Fruit fly (Drosophila melanogaster): ENCODE results near the gene CG1695.

The CG1695 gene

dm6 chrX:20389633-20390032, 44.1 kb upstream of the CG1695 start (continued):
- no peak for TF ChIP-seq CG1602 (GFP tag; optimal IDR thresholded peaks at IDR 0.05)
- no peak for TF ChIP-seq CG9727 (GFP tag; optimal IDR thresholded peaks at IDR 0.05)
- TF ChIP-seq zen (tag; optimal IDR thresholded peaks at IDR 0.05) = peak; percentile 2
- no peak for TF ChIP-seq CG7839 (tag; optimal IDR thresholded peaks at IDR 0.05)
- no peak for TF ChIP-seq CG11696 (GFP tag; IDR thresholded peaks at IDR 0.05)
- no peak for TF ChIP-seq pb (GFP tag; optimal IDR thresholded peaks at IDR 0.05)
- no peak for TF ChIP-seq CG11723 (GFP tag; optimal IDR thresholded peaks at IDR 0.05)
- no peak for TF ChIP-seq croc (GFP tag; conservative IDR thresholded peaks at IDR 0.05)
- TF ChIP-seq Antp (GFP tag; optimal IDR thresholded peaks at IDR 0.05) = no peak
- no peak for TF ChIP-seq CG9876 (GFP tag; optimal IDR thresholded peaks at IDR 0.05)
- TF ChIP-seq CG2678 (tag; optimal IDR thresholded peaks at IDR 0.05) = no peak
- TF ChIP-seq salm (tag; optimal IDR thresholded peaks at IDR 0.05) = no peak
- no peak for TF ChIP-seq Camta (GFP tag; optimal IDR thresholded peaks at IDR 0.05)
- TF ChIP-seq Poxn (GFP tag; IDR thresholded peaks at IDR 0.05) = no peak
- TF ChIP-seq CG12299 (tag; optimal IDR thresholded peaks at IDR 0.05) = no peak
- TF ChIP-seq Ptx1 (GFP tag; IDR thresholded peaks at IDR 0.05) = no peak
- TF ChIP-seq Kr (GFP tag; optimal IDR thresholded peaks at IDR 0.05) = no peak
- TF ChIP-seq gfzf (GFP tag; optimal IDR thresholded peaks at IDR 0.05) = no peak
- no peak for TF ChIP-seq CG15514 (GFP tag; optimal IDR thresholded peaks at IDR 0.05)
- no peak for TF ChIP-seq tup (GFP tag; optimal IDR thresholded peaks at IDR 0.05)
- no peak for TF ChIP-seq CG14965 (GFP tag; optimal IDR thresholded peaks at IDR 0.05; ENCODE audit: borderline replicate concordance)
- TF ChIP-seq CG6654 (GFP tag; optimal IDR thresholded peaks at IDR 0.05) = no peak
- TF ChIP-seq CG9932 (GFP tag; IDR thresholded peaks at IDR 0.05) = no peak
- no peak for TF ChIP-seq CG7786 (GFP tag; optimal IDR thresholded peaks at IDR 0.05)
- TF ChIP-seq amos (GFP tag; IDR thresholded peaks at IDR 0.05; ENCODE audit: partially characterized antibody) = 0 out of 2 replicates have a peak, but pooled peaks have one; percentile 41
- TF ChIP-seq CG12942 (GFP tag; optimal IDR thresholded peaks at IDR 0.05) = no peak
- no peak for TF ChIP-seq cato (GFP tag; optimal IDR thresholded peaks at IDR 0.05; ENCODE audit: borderline replicate concordance)
- TF ChIP-seq en (GFP tag; optimal IDR thresholded peaks at IDR 0.05) = no peak
- no peak for TF ChIP-seq CG11504 (tag; optimal IDR thresholded peaks at IDR 0.05)
- no peak for TF ChIP-seq pnt (GFP tag; optimal IDR thresholded peaks at IDR 0.05)
- TF ChIP-seq gsb-n (tag; optimal IDR thresholded peaks at IDR 0.05) = no peak
- no peak for TF ChIP-seq Usf (GFP tag; optimal IDR thresholded peaks at IDR 0.05)
- TF ChIP-seq her (GFP tag; optimal IDR thresholded peaks at IDR 0.05) = no peak
- no peak for TF ChIP-seq nau (GFP tag; optimal IDR thresholded peaks at IDR 0.05)
- no peak for TF ChIP-seq CG12391 (tag; optimal IDR thresholded peaks at IDR 0.05)
- TF ChIP-seq CG3163 (GFP tag; optimal IDR thresholded peaks at IDR 0.05) = no peak
- TF ChIP-seq CG8281 (tag; optimal IDR thresholded peaks at IDR 0.05) = no peak
- no peak for TF ChIP-seq nmo (GFP tag; optimal IDR thresholded peaks at IDR 0.05)
- TF ChIP-seq br (optimal IDR thresholded peaks at IDR 0.05) = no peak
- TF ChIP-seq pho (GFP tag; optimal IDR thresholded peaks at IDR 0.05) = no peak
- TF ChIP-seq CG14050 (GFP tag; IDR thresholded peaks at IDR 0.05) = no peak
- TF ChIP-seq onecut (GFP tag; IDR thresholded peaks at IDR 0.05) = no peak
- no peak for TF ChIP-seq CG3838 (GFP tag; optimal IDR thresholded peaks at IDR 0.05)
- no peak for TF ChIP-seq CG13894 (tag; optimal IDR thresholded peaks at IDR 0.05)
- TF ChIP-seq Chrac-16 (GFP tag; optimal IDR thresholded peaks at IDR 0.05) = no peak
- TF ChIP-seq CG18011 (GFP tag; optimal IDR thresholded peaks at IDR 0.05) = peak; percentile 95
- TF ChIP-seq CG1832 (GFP tag; optimal IDR thresholded peaks at IDR 0.05) = no peak
- no peak for TF ChIP-seq Ada2b (GFP tag; IDR thresholded peaks at IDR 0.05)
- TF ChIP-seq Dref (GFP tag; IDR thresholded peaks at IDR 0.05) = peak; percentile 63
- no peak for TF ChIP-seq dmrt99B (tag; optimal IDR thresholded peaks at IDR 0.05)
- TF ChIP-seq CG8089 (GFP tag; optimal IDR thresholded peaks at IDR 0.05) = no peak
- TF ChIP-seq unc-4 (GFP tag; IDR thresholded peaks at IDR 0.05; ENCODE audit: partially characterized antibody) = no peak

All from whole organism, embryonic.